Worm (Caenorhabditis elegans) whole organism, L1 larva: Measurements from ENCODE around the gene H18N23.2.

Experiments
- C04F5.9 ChIP-seq: sonication (generic microtip); optimal IDR thresholded peaks from 2 replicates; lab custom pipeline; 2016; ENCODE audit warnings: missing genetic modification characterization, missing compliant biosample characterization
- C34B4.2 ChIP-seq: sonication (generic microtip); optimal IDR thresholded peaks from 2 replicates; lab custom pipeline; 2017; ENCODE audit warnings: mild to moderate bottlenecking, missing genetic modification characterization, missing compliant biosample characterization
- F16B12.6 ChIP-seq: fragments of 150-350 bp; optimal IDR thresholded peaks from 2 replicates; lab custom pipeline; 2014; ENCODE audit warnings: missing biosample characterization, missing genetic modification characterization
- Y116A8C.19 ChIP-seq: sonication (generic microtip); optimal IDR thresholded peaks from 2 replicates; lab custom pipeline; 2016; ENCODE audit warnings: missing compliant biosample characterization, missing genetic modification characterization, borderline replicate concordance
- aha-1 ChIP-seq: fragments of 150-350 bp; optimal IDR thresholded peaks from 2 replicates; lab custom pipeline; 2014; ENCODE audit warnings: missing biosample characterization, missing genetic modification characterization
- aly-2 ChIP-seq: fragments of 150-350 bp; optimal IDR thresholded peaks from 2 replicates; lab custom pipeline; 2014; ENCODE audit warnings: missing biosample characterization, missing genetic modification characterization
- ama-1 ChIP-seq: fragments of 150-350 bp; optimal IDR thresholded peaks from 2 replicates; lab custom pipeline; 2014
- blmp-1 ChIP-seq: fragments of 150-350 bp; optimal IDR thresholded peaks from 2 replicates; lab custom pipeline; 2014; ENCODE audit warnings: missing biosample characterization, missing genetic modification characterization
- ceh-63 ChIP-seq: fragments of 200-800 bp; sonication (Bioruptor generic); optimal IDR thresholded peaks from 2 replicates; lab custom pipeline; 2018; ENCODE audit warnings: mild to moderate bottlenecking, missing genetic modification characterization, missing compliant biosample characterization
- ceh-8 ChIP-seq: fragments of 200-800 bp; sonication (Bioruptor generic); optimal IDR thresholded peaks from 2 replicates; lab custom pipeline; 2018; ENCODE audit warnings: mild to moderate bottlenecking, missing genetic modification characterization, moderate library complexity, missing compliant biosample characterization
- ceh-82 ChIP-seq, 3 experiments: fragments of 150-350 bp in 1 of 3; sonication (generic microtip) in 2 of 3; optimal IDR thresholded peaks; 2 replicates each; lab custom pipeline; 2014 to 2017; ENCODE audit warnings: missing biosample characterization in 3 of 3, missing genetic modification characterization in 3 of 3
- ceh-88 ChIP-seq: fragments of 200-800 bp; sonication (Bioruptor generic); IDR thresholded peaks from 2 replicates; pipeline ENCODE4 v1.3.6; 2022; ENCODE audit warnings: missing genetic modification characterization, missing compliant biosample characterization
- ceh-90 ChIP-seq: sonication (generic microtip); optimal IDR thresholded peaks from 2 replicates; lab custom pipeline; 2016; ENCODE audit warnings: missing genetic modification characterization, missing compliant biosample characterization
- efl-1 ChIP-seq, 4 experiments: fragments of 150-350 bp; optimal IDR thresholded peaks in 3 of 4; peaks in 1 of 4; 1 replicate in 1 of 4; 2 replicates in 3 of 4; lab custom pipeline; 2014; ENCODE audit warnings: missing biosample characterization in 2 of 4, missing genetic modification characterization in 2 of 4, missing genetic modification reagents in 2 of 4
- elt-2 ChIP-seq: sonication (generic microtip); optimal IDR thresholded peaks from 2 replicates; lab custom pipeline; 2016; ENCODE audit warnings: missing genetic modification characterization, mild to moderate bottlenecking, inconsistent platforms, missing compliant biosample characterization, missing genetic modification reagents
- elt-3 ChIP-seq, 6 experiments: fragments of 150-350 bp in 1 of 6; sonication (generic microtip); optimal IDR thresholded peaks; 2 replicates each; lab custom pipeline; 2017 to 2018; ENCODE audit warnings: missing biosample characterization in 6 of 6, missing genetic modification characterization in 6 of 6, inconsistent platforms in 1 of 6
- fkh-10 ChIP-seq: sonication (generic microtip); optimal IDR thresholded peaks from 2 replicates; lab custom pipeline; 2017; ENCODE audit warnings: missing biosample characterization, missing genetic modification reagents, missing genetic modification characterization
- fkh-4 ChIP-seq: sonication (generic microtip); optimal IDR thresholded peaks from 2 replicates; lab custom pipeline; 2016; ENCODE audit warnings: missing compliant biosample characterization, missing genetic modification characterization, borderline replicate concordance
- grh-1 ChIP-seq: fragments of 200-800 bp; sonication (Bioruptor generic); IDR thresholded peaks from 2 replicates; pipeline ENCODE4 v1.3.6; 2022; ENCODE audit warnings: missing genetic modification reagents, missing genetic modification characterization, missing compliant biosample characterization
- hpl-2 ChIP-seq: fragments of 150-350 bp; optimal IDR thresholded peaks from 2 replicates; lab custom pipeline; 2014; ENCODE audit warnings: missing biosample characterization, missing genetic modification reagents, missing genetic modification characterization
- isw-1 ChIP-seq: fragments of 200-800 bp; sonication (Bioruptor generic); IDR thresholded peaks from 2 replicates; pipeline ENCODE4 v1.3.6; 2022; ENCODE audit warnings: missing genetic modification characterization, missing compliant biosample characterization
- lin-13 ChIP-seq: fragments of 150-350 bp; optimal IDR thresholded peaks from 2 replicates; lab custom pipeline; 2014; ENCODE audit warnings: missing biosample characterization, missing genetic modification reagents, missing genetic modification characterization
- lin-15B ChIP-seq: fragments of 150-350 bp; sonication (generic microtip); optimal IDR thresholded peaks from 3 replicates; lab custom pipeline; 2014; ENCODE audit warnings: missing biosample characterization, missing genetic modification characterization
- lin-35 ChIP-seq, 2 experiments: fragments of 150-350 bp; optimal IDR thresholded peaks; 2 replicates each; lab custom pipeline; 2014; ENCODE audit warnings: missing biosample characterization in 2 of 2, missing genetic modification characterization in 2 of 2, missing genetic modification reagents in 2 of 2
- lin-39 ChIP-seq: fragments of 150-350 bp; optimal IDR thresholded peaks from 2 replicates; lab custom pipeline; 2014; ENCODE audit warnings: missing biosample characterization, missing genetic modification reagents, missing genetic modification characterization
- lir-3 ChIP-seq: sonication (generic microtip); optimal IDR thresholded peaks from 2 replicates; lab custom pipeline; 2016; ENCODE audit warnings: mild to moderate bottlenecking, missing genetic modification characterization, moderate library complexity, missing compliant biosample characterization; ENCODE audit not compliant: poor library complexity
- lsy-2 ChIP-seq, 2 experiments: fragments of 150-350 bp; optimal IDR thresholded peaks; 2 replicates each; lab custom pipeline; 2014; ENCODE audit warnings: missing biosample characterization in 2 of 2, missing genetic modification characterization in 2 of 2
- mab-9 ChIP-seq: fragments of 200-800 bp; sonication (Bioruptor generic); IDR thresholded peaks from 2 replicates; pipeline ENCODE4 v1.3.6; 2022; ENCODE audit warnings: missing genetic modification reagents, missing genetic modification characterization, missing compliant biosample characterization
- mef-2 ChIP-seq: fragments of 150-350 bp; optimal IDR thresholded peaks from 2 replicates; lab custom pipeline; 2014; ENCODE audit warnings: missing biosample characterization, missing genetic modification characterization
- mep-1 ChIP-seq: fragments of 150-350 bp; optimal IDR thresholded peaks from 2 replicates; lab custom pipeline; 2014; ENCODE audit warnings: missing biosample characterization, missing genetic modification characterization
- nhr-11 ChIP-seq: fragments of 150-350 bp; optimal IDR thresholded peaks from 2 replicates; lab custom pipeline; 2014; ENCODE audit warnings: missing biosample characterization, missing genetic modification characterization
- nhr-12 ChIP-seq: sonication (generic microtip); optimal IDR thresholded peaks from 2 replicates; lab custom pipeline; 2017; ENCODE audit warnings: missing biosample characterization, missing genetic modification characterization
- nhr-28 ChIP-seq: fragments of 150-350 bp; optimal IDR thresholded peaks from 2 replicates; lab custom pipeline; 2014; ENCODE audit warnings: missing biosample characterization, missing genetic modification characterization
- nhr-71 ChIP-seq: sonication (generic microtip); optimal IDR thresholded peaks from 2 replicates; lab custom pipeline; 2016; ENCODE audit warnings: mild to moderate bottlenecking, missing genetic modification characterization, moderate library complexity, missing compliant biosample characterization
- nhr-76 ChIP-seq: sonication (generic microtip); optimal IDR thresholded peaks from 2 replicates; lab custom pipeline; 2017; ENCODE audit warnings: missing biosample characterization, missing genetic modification characterization
- nhr-77 ChIP-seq: fragments of 150-350 bp; optimal IDR thresholded peaks from 2 replicates; lab custom pipeline; 2014; ENCODE audit warnings: missing biosample characterization, missing genetic modification characterization
- nhr-84 ChIP-seq: sonication (generic microtip); optimal IDR thresholded peaks from 2 replicates; lab custom pipeline; 2017; ENCODE audit warnings: missing biosample characterization, missing genetic modification characterization
- nhr-85 ChIP-seq: sonication (generic microtip); peaks from one replicate; lab custom pipeline; 2016; ENCODE audit warnings: missing genetic modification characterization, inconsistent platforms, missing compliant biosample characterization
- nhr-90 ChIP-seq: sonication (generic microtip); optimal IDR thresholded peaks from 2 replicates; lab custom pipeline; 2016; ENCODE audit warnings: mild to moderate bottlenecking, missing genetic modification characterization, missing compliant biosample characterization; ENCODE audit not compliant: poor library complexity
- pag-3 ChIP-seq: sonication (generic microtip); optimal IDR thresholded peaks from 2 replicates; lab custom pipeline; 2017; ENCODE audit warnings: missing genetic modification characterization, mild to moderate bottlenecking, missing compliant biosample characterization, antibody characterized with exemption, borderline replicate concordance; ENCODE audit not compliant: insufficient read depth
- pax-3 ChIP-seq: fragments of 200-800 bp; sonication (Bioruptor generic); optimal IDR thresholded peaks from 2 replicates; lab custom pipeline; 2018; ENCODE audit warnings: mild to moderate bottlenecking, missing genetic modification characterization, moderate library complexity, missing compliant biosample characterization
- pqm-1 ChIP-seq: sonication (generic microtip); optimal IDR thresholded peaks from 3 replicates; lab custom pipeline; 2017; ENCODE audit warnings: missing biosample characterization, missing genetic modification characterization
- rnt-1 ChIP-seq: sonication (generic microtip); optimal IDR thresholded peaks from 2 replicates; lab custom pipeline; 2016; ENCODE audit warnings: mild to moderate bottlenecking, missing genetic modification characterization, moderate library complexity, missing compliant biosample characterization
- snpc-4 ChIP-seq: fragments of 150-350 bp; optimal IDR thresholded peaks from 2 replicates; lab custom pipeline; 2014; ENCODE audit warnings: missing biosample characterization, missing genetic modification characterization
- sox-4 ChIP-seq: sonication (generic microtip); optimal IDR thresholded peaks from 2 replicates; lab custom pipeline; 2016; ENCODE audit warnings: missing genetic modification characterization, missing compliant biosample characterization
- sup-37 ChIP-seq: fragments of 200-800 bp; sonication (Bioruptor generic); optimal IDR thresholded peaks from 2 replicates; lab custom pipeline; 2018; ENCODE audit warnings: mild to moderate bottlenecking, missing genetic modification characterization, missing compliant biosample characterization
- unc-130 ChIP-seq: fragments of 150-350 bp; optimal IDR thresholded peaks from 2 replicates; lab custom pipeline; 2017; ENCODE audit warnings: missing biosample characterization, missing genetic modification characterization, inconsistent platforms
- unc-30 ChIP-seq: sonication (generic microtip); optimal IDR thresholded peaks from 2 replicates; lab custom pipeline; 2017; ENCODE audit warnings: missing biosample characterization, missing genetic modification characterization
- unc-62 ChIP-seq: fragments of 150-350 bp; optimal IDR thresholded peaks from 2 replicates; lab custom pipeline; 2014; ENCODE audit warnings: missing biosample characterization, missing genetic modification reagents, missing genetic modification characterization
- unc-86 ChIP-seq: sonication (generic microtip); optimal IDR thresholded peaks from 2 replicates; lab custom pipeline; 2016; ENCODE audit warnings: missing genetic modification characterization, missing compliant biosample characterization
- xbp-1 ChIP-seq: sonication (generic microtip); optimal IDR thresholded peaks from 2 replicates; lab custom pipeline; 2016; ENCODE audit warnings: missing genetic modification characterization, missing compliant biosample characterization
- zip-4 ChIP-seq: fragments of 200-800 bp; sonication (Bioruptor generic); optimal IDR thresholded peaks from 2 replicates; lab custom pipeline; 2018; ENCODE audit warnings: mild to moderate bottlenecking, missing genetic modification characterization, moderate library complexity, missing compliant biosample characterization
- ztf-11 ChIP-seq, 2 experiments: sonication (generic microtip); optimal IDR thresholded peaks; 2 replicates each; lab custom pipeline; 2016 to 2017; ENCODE audit warnings: missing genetic modification characterization in 2 of 2, missing biosample characterization in 1 of 2, missing compliant biosample characterization in 1 of 2
- ztf-4 ChIP-seq: fragments of 150-350 bp; optimal IDR thresholded peaks from 2 replicates; lab custom pipeline; 2014; ENCODE audit warnings: missing biosample characterization, missing genetic modification characterization

Gene H18N23.2

DNA sequence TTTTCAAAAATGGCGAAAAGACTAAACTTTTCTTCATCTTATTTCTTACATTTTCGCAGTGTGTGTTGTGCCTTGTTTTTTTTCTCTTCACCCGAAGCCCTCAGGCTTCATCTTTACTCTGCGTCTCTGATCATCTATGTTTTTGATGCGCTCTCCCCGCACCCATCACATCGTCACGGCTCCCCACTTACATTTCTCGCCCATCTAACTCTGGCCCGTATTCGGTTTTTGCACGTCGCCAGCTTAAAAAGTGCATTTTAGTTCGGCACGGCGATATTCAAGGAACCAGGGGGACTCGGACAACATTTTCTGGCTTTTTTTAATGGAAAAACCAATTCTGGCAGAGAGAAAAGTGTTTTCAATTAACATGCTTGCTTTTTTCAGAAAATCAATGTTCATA, 13.3 kb downstream of the H18N23.2 start (continued):
- TF ChIP-seq elt-3 (tag; optimal IDR thresholded peaks at IDR 0.05; lab: Kevin White, UChicago) (no peak), pax-3 (tag; lab: Kevin White, UChicago) (peak; percentile 43), hpl-2 (GFP tag; lab: Kevin White, UChicago) (no peak), nhr-28 (tag; lab: Kevin White, UChicago) (no peak), zip-4 (no peak), mef-2 (tag; lab: Kevin White, UChicago) (no peak), aly-2 (no peak), mep-1 (tag; lab: Kevin White, UChicago) (peak; percentile 37), C04F5.9 (tag; lab: Kevin White, UChicago) (no peak), ama-1 (lab: Kevin White, UChicago) (no peak), efl-1 (optimal IDR thresholded peaks at IDR 0.05; lab: Kevin White, UChicago) (no peak), efl-1 (GFP tag; optimal IDR thresholded peaks at IDR 0.05 in 1 of 2; lab: Kevin White, UChicago) (no peak), fkh-10 (GFP tag; lab: Kevin White, UChicago) (peak; percentile 70), Y116A8C.19 (tag; lab: Kevin White, UChicago) (no peak), ceh-8 (GFP tag; lab: Kevin White, UChicago) (no peak), aha-1 (tag; lab: Kevin White, UChicago) (peak; percentile 10), ceh-63 (GFP tag; lab: Kevin White, UChicago) (no peak), nhr-11 (tag; lab: Kevin White, UChicago) (no peak), unc-30 (tag; lab: Kevin White, UChicago) (no peak), nhr-84 (tag; lab: Kevin White, UChicago) (no peak), unc-130 (tag; lab: Kevin White, UChicago) (no peak), lin-39 (no peak), nhr-85 (tag; lab: Kevin White, UChicago) (no peak), isw-1 (GFP tag; lab: Robert Waterston, UW) (no peak), ztf-4 (no peak), lir-3 (tag; lab: Kevin White, UChicago) (no peak), sup-37 (GFP tag; lab: Kevin White, UChicago) (no peak), nhr-12 (tag; lab: Kevin White, UChicago) (no peak), elt-2 (tag; lab: Kevin White, UChicago) (no peak), blmp-1 (tag; lab: Kevin White, UChicago) (no peak), ceh-90 (tag; lab: Kevin White, UChicago) (no peak), snpc-4 (no peak), lin-13 (no peak), ceh-82 (tag; optimal IDR thresholded peaks at IDR 0.05; lab: Kevin White, UChicago) (peak in 2 of 3 experiments; percentile 7 to 40), lin-15B (tag; lab: Kevin White, UChicago) (no peak), unc-86 (no peak), nhr-76 (tag; lab: Kevin White, UChicago) (no peak), nhr-90 (tag; lab: Kevin White, UChicago) (no peak), lin-35 (GFP tag; optimal IDR thresholded peaks at IDR 0.05; lab: Kevin White, UChicago) (no peak), sox-4 (tag; lab: Kevin White, UChicago) (no peak), lsy-2 (tag; optimal IDR thresholded peaks at IDR 0.05; lab: Kevin White, UChicago) (peak in 1 of 2 experiments; percentile 13), fkh-4 (no peak), nhr-71 (peak; percentile 30), mab-9 (GFP tag; lab: Robert Waterston, UW) (no peak), F16B12.6 (tag; lab: Kevin White, UChicago) (no peak), C34B4.2 (tag; lab: Kevin White, UChicago) (no peak), grh-1 (no peak), nhr-77 (tag; lab: Kevin White, UChicago) (no peak), ztf-11 (tag; optimal IDR thresholded peaks at IDR 0.05; lab: Kevin White, UChicago) (no peak), pqm-1 (tag; lab: Kevin White, UChicago) (no peak), xbp-1 (tag; lab: Kevin White, UChicago) (no peak), rnt-1 (tag; lab: Kevin White, UChicago) (no peak), ceh-88 (GFP tag; lab: Robert Waterston, UW) (no peak), unc-62 (GFP tag; lab: Kevin White, UChicago) (no peak), pag-3 (no peak)
